Fruit fly (Drosophila melanogaster) whole organism, embryonic: ENCODE results near the gene lectin-29Ca.

Experiments used
- CG17568 ChIP-seq: fragments of 200-800 bp; sonication (Bioruptor generic); optimal IDR thresholded peaks from 2 replicates; lab custom pipeline; 2018; ENCODE audit warnings: missing biosample characterization, mild to moderate bottlenecking, missing genetic modification characterization, moderate library complexity
- CG32772 ChIP-seq: fragments of 200-800 bp; sonication (Bioruptor generic); IDR thresholded peaks from 2 replicates; pipeline ENCODE4 v1.3.6; 2022; ENCODE audit warnings: missing biosample characterization, missing genetic modification characterization
- CG4707 ChIP-seq: fragments of 200-800 bp; sonication (Bioruptor generic); optimal IDR thresholded peaks from 2 replicates; lab custom pipeline; 2018; ENCODE audit warnings: missing biosample characterization, mild to moderate bottlenecking, missing genetic modification characterization, moderate library complexity
- CG6791 ChIP-seq: fragments of 200-800 bp; sonication (Bioruptor generic); IDR thresholded peaks from 3 replicates; pipeline ENCODE4 v1.3.6; 2022; ENCODE audit warnings: missing biosample characterization, missing genetic modification characterization; ENCODE audit not compliant: partially characterized antibody
- CG9817 ChIP-seq: fragments of 200-800 bp; sonication (Bioruptor generic); optimal IDR thresholded peaks from 2 replicates; lab custom pipeline; 2018; ENCODE audit warnings: missing biosample characterization, mild to moderate bottlenecking, missing genetic modification characterization, moderate library complexity
- Lhr ChIP-seq: fragments of 200-800 bp; sonication (Bioruptor generic); optimal IDR thresholded peaks from 3 replicates; lab custom pipeline; 2017; ENCODE audit warnings: mild to moderate bottlenecking, missing biosample characterization, missing genetic modification reagents, missing genetic modification characterization
- ind ChIP-seq: fragments of 200-800 bp; sonication (Bioruptor generic); optimal IDR thresholded peaks from 3 replicates; lab custom pipeline; 2016; ENCODE audit warnings: missing biosample characterization, missing genetic modification characterization
- pnt ChIP-seq: fragments of 200-800 bp; sonication (Bioruptor generic); optimal IDR thresholded peaks from 3 replicates; lab custom pipeline; 2016; ENCODE audit warnings: missing biosample characterization, missing genetic modification characterization
- sob ChIP-seq: fragments of 200-800 bp; sonication (Bioruptor generic); IDR thresholded peaks from 2 replicates; pipeline ENCODE4 v1.3.6; 2022; ENCODE audit warnings: missing biosample characterization, missing genetic modification characterization
- ssp ChIP-seq: fragments of 200-800 bp; sonication (Bioruptor generic); IDR thresholded peaks from 2 replicates; pipeline ENCODE4 v1.3.6; 2022; ENCODE audit warnings: missing biosample characterization, missing genetic modification characterization

DNA sequence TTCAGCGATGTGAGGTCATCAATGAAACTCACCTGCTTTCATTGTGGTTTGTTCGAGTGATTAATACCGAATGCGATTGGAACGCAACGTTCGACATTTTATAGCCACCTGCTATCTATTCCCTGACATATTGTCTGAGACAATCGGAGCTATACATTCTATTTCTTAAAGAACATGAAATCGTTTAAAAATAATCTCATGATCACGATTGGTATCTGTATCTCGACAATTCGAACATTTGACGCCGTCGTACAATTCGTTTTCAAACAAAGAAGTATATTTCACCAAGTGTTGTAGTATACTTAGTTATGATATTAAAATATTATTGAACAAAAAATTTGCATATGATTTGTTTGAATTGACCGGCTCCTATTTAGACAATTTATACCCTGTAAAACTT, 760 bp upstream of the lectin-29Ca start, which contains the start of gene Peritrophin-15b:
- TF ChIP-seq CG9817 (tag; lab: Kevin White, UChicago) (no peak), CG4707 (no peak), ind (GFP tag; lab: Kevin White, UChicago) (no peak), CG32772 (GFP tag; lab: Robert Waterston, UW) (no peak), ssp (no peak), sob (GFP tag; lab: Robert Waterston, UW) (no peak), CG6791 (no peak), CG17568 (GFP tag; lab: Kevin White, UChicago) (no peak), pnt (GFP tag; lab: Kevin White, UChicago) (no peak), Lhr (GFP tag; lab: Kevin White, UChicago) (no peak)
